Worm (Caenorhabditis elegans) whole organism, L1 larva: ENCODE results near the gene T04G9.6.

Experiments used
- F16B12.6 ChIP-seq: fragments of 150-350 bp; optimal IDR thresholded peaks from 2 replicates; lab custom pipeline; 2014; ENCODE audit warnings: missing biosample characterization, missing genetic modification characterization
- dsc-1 ChIP-seq: sonication (generic microtip); optimal IDR thresholded peaks from 2 replicates; lab custom pipeline; 2016; ENCODE audit warnings: mild to moderate bottlenecking, missing genetic modification characterization, missing compliant biosample characterization
- elt-3 ChIP-seq, 6 experiments: fragments of 150-350 bp in 1 of 6; sonication (generic microtip); optimal IDR thresholded peaks; 2 replicates each; lab custom pipeline; 2017 to 2018; ENCODE audit warnings: missing biosample characterization in 6 of 6, missing genetic modification characterization in 6 of 6, inconsistent platforms in 1 of 6
- lin-13 ChIP-seq: fragments of 150-350 bp; optimal IDR thresholded peaks from 2 replicates; lab custom pipeline; 2014; ENCODE audit warnings: missing biosample characterization, missing genetic modification reagents, missing genetic modification characterization
- nhr-12 ChIP-seq: sonication (generic microtip); optimal IDR thresholded peaks from 2 replicates; lab custom pipeline; 2017; ENCODE audit warnings: missing biosample characterization, missing genetic modification characterization
- nhr-237 ChIP-seq: fragments of 150-350 bp; optimal IDR thresholded peaks from 2 replicates; lab custom pipeline; 2014; ENCODE audit warnings: missing biosample characterization, missing genetic modification characterization
- nhr-28 ChIP-seq: fragments of 150-350 bp; optimal IDR thresholded peaks from 2 replicates; lab custom pipeline; 2014; ENCODE audit warnings: missing biosample characterization, missing genetic modification characterization
- nhr-84 ChIP-seq: sonication (generic microtip); optimal IDR thresholded peaks from 2 replicates; lab custom pipeline; 2017; ENCODE audit warnings: missing biosample characterization, missing genetic modification characterization
- pag-3 ChIP-seq: sonication (generic microtip); optimal IDR thresholded peaks from 2 replicates; lab custom pipeline; 2017; ENCODE audit warnings: missing genetic modification characterization, mild to moderate bottlenecking, missing compliant biosample characterization, antibody characterized with exemption, borderline replicate concordance; ENCODE audit not compliant: insufficient read depth
- skn-1 ChIP-seq: fragments of 150-350 bp; optimal IDR thresholded peaks from 2 replicates; lab custom pipeline; 2014; ENCODE audit warnings: missing biosample characterization, missing genetic modification characterization
- unc-98 ChIP-seq: fragments of 200-800 bp; sonication (Bioruptor generic); IDR thresholded peaks from 2 replicates; pipeline ENCODE4 v1.3.6; 2022; ENCODE audit warnings: missing genetic modification characterization, missing compliant biosample characterization
- ztf-11 ChIP-seq, 2 experiments: sonication (generic microtip); optimal IDR thresholded peaks; 2 replicates each; lab custom pipeline; 2016 to 2017; ENCODE audit warnings: missing genetic modification characterization in 2 of 2, missing biosample characterization in 1 of 2, missing compliant biosample characterization in 1 of 2

ce11 chrX:828603-829002, 43.9 kb upstream of the T04G9.6 start, which contains the start of gene wdr-54:
- TF ChIP-seq nhr-28 (no peak), nhr-237 (tag; lab: Kevin White, UChicago) (no peak), skn-1 (tag; lab: Kevin White, UChicago) (no peak), nhr-84 (tag; lab: Kevin White, UChicago) (no peak), lin-13 (GFP tag; lab: Kevin White, UChicago) (no peak), unc-98 (GFP tag; lab: Robert Waterston, UW) (no peak), ztf-11 (tag; optimal IDR thresholded peaks at IDR 0.05; lab: Kevin White, UChicago) (no peak), elt-3 (tag; optimal IDR thresholded peaks at IDR 0.05; lab: Kevin White, UChicago) (no peak), pag-3 (tag; lab: Kevin White, UChicago) (no peak), dsc-1 (tag; lab: Kevin White, UChicago) (no peak), F16B12.6 (tag; lab: Kevin White, UChicago) (no peak), nhr-12 (tag; lab: Kevin White, UChicago) (no peak)
